Worm (Caenorhabditis elegans) whole organism, L1 larva: ENCODE data around the gene C06B3.6.
A peak's percentile ranks its signal among the peaks of the same experiment; 100 is the strongest.

Source experiments
- C04F5.9 ChIP-seq: sonication (generic microtip); optimal IDR thresholded peaks from 2 replicates; lab custom pipeline; 2016; ENCODE audit warnings: missing genetic modification characterization, missing compliant biosample characterization
- C34B4.2 ChIP-seq: sonication (generic microtip); optimal IDR thresholded peaks from 2 replicates; lab custom pipeline; 2017; ENCODE audit warnings: mild to moderate bottlenecking, missing genetic modification characterization, missing compliant biosample characterization
- ama-1 ChIP-seq: fragments of 150-350 bp; optimal IDR thresholded peaks from 2 replicates; lab custom pipeline; 2014
- blmp-1 ChIP-seq: fragments of 150-350 bp; optimal IDR thresholded peaks from 2 replicates; lab custom pipeline; 2014; ENCODE audit warnings: missing biosample characterization, missing genetic modification characterization
- ceh-63 ChIP-seq: fragments of 200-800 bp; sonication (Bioruptor generic); optimal IDR thresholded peaks from 2 replicates; lab custom pipeline; 2018; ENCODE audit warnings: mild to moderate bottlenecking, missing genetic modification characterization, missing compliant biosample characterization
- ceh-88 ChIP-seq: fragments of 200-800 bp; sonication (Bioruptor generic); IDR thresholded peaks from 2 replicates; pipeline ENCODE4 v1.3.6; 2022; ENCODE audit warnings: missing genetic modification characterization, missing compliant biosample characterization
- ceh-90 ChIP-seq: sonication (generic microtip); optimal IDR thresholded peaks from 2 replicates; lab custom pipeline; 2016; ENCODE audit warnings: missing genetic modification characterization, missing compliant biosample characterization
- efl-1 ChIP-seq, 4 experiments: fragments of 150-350 bp; optimal IDR thresholded peaks in 3 of 4; peaks in 1 of 4; 1 replicate in 1 of 4; 2 replicates in 3 of 4; lab custom pipeline; 2014; ENCODE audit warnings: missing biosample characterization in 2 of 4, missing genetic modification characterization in 2 of 4, missing genetic modification reagents in 2 of 4
- egl-13 ChIP-seq: sonication (generic microtip); optimal IDR thresholded peaks from 2 replicates; lab custom pipeline; 2016; ENCODE audit warnings: missing genotype, missing genetic modification reagents, missing genetic modification characterization, missing compliant biosample characterization
- elt-3 ChIP-seq, 6 experiments: fragments of 150-350 bp in 1 of 6; sonication (generic microtip); optimal IDR thresholded peaks; 2 replicates each; lab custom pipeline; 2017 to 2018; ENCODE audit warnings: missing biosample characterization in 6 of 6, missing genetic modification characterization in 6 of 6, inconsistent platforms in 1 of 6
- ets-5 ChIP-seq: fragments of 200-800 bp; sonication (Bioruptor generic); IDR thresholded peaks from 2 replicates; pipeline ENCODE4 v1.3.6; 2022; ENCODE audit warnings: missing genetic modification characterization, missing compliant biosample characterization
- fkh-4 ChIP-seq: sonication (generic microtip); optimal IDR thresholded peaks from 2 replicates; lab custom pipeline; 2016; ENCODE audit warnings: missing compliant biosample characterization, missing genetic modification characterization, borderline replicate concordance
- fkh-8 ChIP-seq: sonication (generic microtip); optimal IDR thresholded peaks from 2 replicates; lab custom pipeline; 2016; ENCODE audit warnings: mild to moderate bottlenecking, missing genetic modification characterization, missing compliant biosample characterization
- fos-1 ChIP-seq: fragments of 150-350 bp; optimal IDR thresholded peaks from 2 replicates; lab custom pipeline; 2014; ENCODE audit warnings: missing biosample characterization, missing genetic modification characterization
- hlh-17 ChIP-seq: fragments of 200-800 bp; sonication (Bioruptor generic); optimal IDR thresholded peaks from 2 replicates; lab custom pipeline; 2018; ENCODE audit warnings: missing genetic modification characterization, mild to moderate bottlenecking, missing compliant biosample characterization, moderate library complexity, borderline replicate concordance
- hlh-4 ChIP-seq: sonication (generic microtip); optimal IDR thresholded peaks from 2 replicates; lab custom pipeline; 2016; ENCODE audit warnings: mild to moderate bottlenecking, missing genetic modification characterization, missing compliant biosample characterization
- jun-1 ChIP-seq: fragments of 150-350 bp; optimal IDR thresholded peaks from 2 replicates; lab custom pipeline; 2014; ENCODE audit warnings: missing biosample characterization, missing genetic modification reagents, missing genetic modification characterization
- lin-13 ChIP-seq: fragments of 150-350 bp; optimal IDR thresholded peaks from 2 replicates; lab custom pipeline; 2014; ENCODE audit warnings: missing biosample characterization, missing genetic modification reagents, missing genetic modification characterization
- lir-3 ChIP-seq: sonication (generic microtip); optimal IDR thresholded peaks from 2 replicates; lab custom pipeline; 2016; ENCODE audit warnings: mild to moderate bottlenecking, missing genetic modification characterization, moderate library complexity, missing compliant biosample characterization; ENCODE audit not compliant: poor library complexity
- mep-1 ChIP-seq: fragments of 150-350 bp; optimal IDR thresholded peaks from 2 replicates; lab custom pipeline; 2014; ENCODE audit warnings: missing biosample characterization, missing genetic modification characterization
- nhr-11 ChIP-seq: fragments of 150-350 bp; optimal IDR thresholded peaks from 2 replicates; lab custom pipeline; 2014; ENCODE audit warnings: missing biosample characterization, missing genetic modification characterization
- nhr-19 ChIP-seq: fragments of 200-800 bp; sonication (Bioruptor generic); conservative IDR thresholded peaks from 2 replicates; pipeline ENCODE4 v1.3.6; 2022; ENCODE audit warnings: missing genetic modification characterization, missing compliant biosample characterization
- nhr-47 ChIP-seq: sonication (generic microtip); optimal IDR thresholded peaks from 2 replicates; lab custom pipeline; 2016; ENCODE audit warnings: mild to moderate bottlenecking, missing genetic modification characterization, moderate library complexity, missing compliant biosample characterization
- pag-3 ChIP-seq: sonication (generic microtip); optimal IDR thresholded peaks from 2 replicates; lab custom pipeline; 2017; ENCODE audit warnings: missing genetic modification characterization, mild to moderate bottlenecking, missing compliant biosample characterization, antibody characterized with exemption, borderline replicate concordance; ENCODE audit not compliant: insufficient read depth
- skn-1 ChIP-seq: fragments of 150-350 bp; optimal IDR thresholded peaks from 2 replicates; lab custom pipeline; 2014; ENCODE audit warnings: missing biosample characterization, missing genetic modification characterization
- snu-23 ChIP-seq: sonication (generic microtip); optimal IDR thresholded peaks from 2 replicates; lab custom pipeline; 2016; ENCODE audit warnings: missing genetic modification characterization, missing compliant biosample characterization
- sup-37 ChIP-seq: fragments of 200-800 bp; sonication (Bioruptor generic); optimal IDR thresholded peaks from 2 replicates; lab custom pipeline; 2018; ENCODE audit warnings: mild to moderate bottlenecking, missing genetic modification characterization, missing compliant biosample characterization
- xbp-1 ChIP-seq: sonication (generic microtip); optimal IDR thresholded peaks from 2 replicates; lab custom pipeline; 2016; ENCODE audit warnings: missing genetic modification characterization, missing compliant biosample characterization
- zag-1 ChIP-seq: fragments of 150-350 bp; optimal IDR thresholded peaks from 2 replicates; lab custom pipeline; 2014; ENCODE audit warnings: missing biosample characterization, missing genetic modification characterization
- zip-4 ChIP-seq: fragments of 200-800 bp; sonication (Bioruptor generic); optimal IDR thresholded peaks from 2 replicates; lab custom pipeline; 2018; ENCODE audit warnings: mild to moderate bottlenecking, missing genetic modification characterization, moderate library complexity, missing compliant biosample characterization
- ztf-4 ChIP-seq: fragments of 150-350 bp; optimal IDR thresholded peaks from 2 replicates; lab custom pipeline; 2014; ENCODE audit warnings: missing biosample characterization, missing genetic modification characterization

C06B3.6 gene

ce11 chrV:13908916-13909176 lies at the start of gene C06B3.6:
C06B3.6 (minus strand) TSS chrV:13908967.
- TF ChIP-seq ceh-88 (peak; percentile 1; the same call in 1 of the 2 replicates), elt-3 (tag; optimal IDR thresholded peaks at IDR 0.05; lab: Kevin White, UChicago) (no peak)

- TF ChIP-seq ceh-90, result no peak
- TF ChIP-seq sup-37 (GFP tag; lab: Kevin White, UChicago), result no peak
These were observed 49.5 kb upstream of the C06B3.6 start, which contains the start of gene R10D12.10 for ce11 chrV:13958247-13958646. R10D12.10 (minus strand) TSS chrV:13958347.

- TF ChIP-seq lir-3 (tag; lab: Kevin White, UChicago) (no peak), fkh-8 (tag; lab: Kevin White, UChicago) (no peak), fos-1 (tag; lab: Kevin White, UChicago) (no peak), nhr-19 (no peak), ceh-63 (no peak), mep-1 (tag; lab: Kevin White, UChicago) (no peak), skn-1 (tag; lab: Kevin White, UChicago) (no peak), elt-3 (tag; optimal IDR thresholded peaks at IDR 0.05; lab: Kevin White, UChicago) (no peak), efl-1 (optimal IDR thresholded peaks at IDR 0.05; lab: Kevin White, UChicago) (no peak), efl-1 (GFP tag; optimal IDR thresholded peaks at IDR 0.05 in 1 of 2; lab: Kevin White, UChicago) (no peak), xbp-1 (tag; lab: Kevin White, UChicago) (no peak), ztf-4 (tag; lab: Kevin White, UChicago) (no peak), ceh-88 (no peak), ama-1 (lab: Kevin White, UChicago) (no peak), lin-13 (GFP tag; lab: Kevin White, UChicago) (no peak), C34B4.2 (tag; lab: Kevin White, UChicago) (no peak)
These were observed 48.9 kb upstream of the C06B3.6 start for ce11 chrV:13957691-13958090.

- TF ChIP-seq snu-23 (no peak), efl-1 (optimal IDR thresholded peaks at IDR 0.05; lab: Kevin White, UChicago) (no peak), efl-1 (GFP tag; optimal IDR thresholded peaks at IDR 0.05 in 1 of 2; lab: Kevin White, UChicago) (no peak), zip-4 (GFP tag; lab: Kevin White, UChicago) (no peak), elt-3 (tag; optimal IDR thresholded peaks at IDR 0.05; lab: Kevin White, UChicago) (no peak), egl-13 (tag; lab: Kevin White, UChicago) (no peak), jun-1 (tag; lab: Kevin White, UChicago) (no peak)
These were observed 46.8 kb upstream of the C06B3.6 start for ce11 chrV:13955370-13956089.

ce11 chrV:13954056-13954455 lies 45.3 kb upstream of the C06B3.6 start, which contains the start of gene swt-6:
swt-6 (plus strand) TSS chrV:13954356.
- TF ChIP-seq zip-4 (GFP tag; lab: Kevin White, UChicago) (no peak), efl-1 (optimal IDR thresholded peaks at IDR 0.05; lab: Kevin White, UChicago) (no peak), efl-1 (GFP tag; optimal IDR thresholded peaks at IDR 0.05 in 1 of 2; lab: Kevin White, UChicago) (peak in 1 of 2 experiments; percentile 22), pag-3 (tag; lab: Kevin White, UChicago) (no peak), jun-1 (tag; lab: Kevin White, UChicago) (no peak)

- TF ChIP-seq nhr-11 (tag; lab: Kevin White, UChicago) (no peak), nhr-47 (no peak), mep-1 (tag; lab: Kevin White, UChicago) (no peak), xbp-1 (tag; lab: Kevin White, UChicago) (no peak), lin-13 (GFP tag; lab: Kevin White, UChicago) (no peak), zag-1 (tag; lab: Kevin White, UChicago) (no peak), hlh-17 (GFP tag; lab: Kevin White, UChicago) (no peak), elt-3 (tag; optimal IDR thresholded peaks at IDR 0.05; lab: Kevin White, UChicago) (peak in 1 of 6 experiments; percentile 45), fkh-4 (tag; lab: Kevin White, UChicago) (no peak), jun-1 (tag; lab: Kevin White, UChicago) (no peak), blmp-1 (tag; lab: Kevin White, UChicago) (no peak), hlh-4 (tag; lab: Kevin White, UChicago) (no peak), ets-5 (GFP tag; lab: Robert Waterston, UW) (no peak), efl-1 (optimal IDR thresholded peaks at IDR 0.05; lab: Kevin White, UChicago) (no peak), efl-1 (GFP tag; optimal IDR thresholded peaks at IDR 0.05 in 1 of 2; lab: Kevin White, UChicago) (peak in 1 of 2 experiments; percentile 35), C04F5.9 (tag; lab: Kevin White, UChicago) (no peak)
These were observed 44.4 kb upstream of the C06B3.6 start, which contains the start of gene R10D12.8 for ce11 chrV:13953191-13953590. R10D12.8 (minus strand) TSS chrV:13953291.
